Worm (Caenorhabditis elegans): ENCODE data around the gene F35D11.3.

F35D11.3 gene

ce11 chrII:4616443-4616842 lies 8.3 kb downstream of the F35D11.3 start, which contains the start of gene clec-136:
Gene clec-136 (minus strand): TSS chrII:4616543.
- TF ChIP-seq unc-39 (tag; optimal IDR thresholded peaks at IDR 0.05) = no peak
- no peak for TF ChIP-seq nhr-48 (tag; optimal IDR thresholded peaks at IDR 0.05)
- no peak for TF ChIP-seq nhr-10 (tag; optimal IDR thresholded peaks at IDR 0.05)
- TF ChIP-seq madf-9 (GFP tag; conservative IDR thresholded peaks at IDR 0.05) = no peak
- TF ChIP-seq lin-15B (tag; optimal IDR thresholded peaks at IDR 0.05) = no peak
- no peak for TF ChIP-seq nhr-28 (tag; optimal IDR thresholded peaks at IDR 0.05)
- no peak for TF ChIP-seq lim-7 (GFP tag; IDR thresholded peaks at IDR 0.05)
- TF ChIP-seq ceh-44 (GFP tag; IDR thresholded peaks at IDR 0.05) = no peak
- no peak for TF ChIP-seq snpc-4 (tag; optimal IDR thresholded peaks at IDR 0.05)
- no peak for TF ChIP-seq ceh-32 (tag; optimal IDR thresholded peaks at IDR 0.05; ENCODE audit: poor library complexity)
- no peak for TF ChIP-seq ces-1 (GFP tag; optimal IDR thresholded peaks at IDR 0.05)
- no peak for TF ChIP-seq pqm-1 (tag; optimal IDR thresholded peaks at IDR 0.05)
- TF ChIP-seq hlh-30 (tag; optimal IDR thresholded peaks at IDR 0.05; ENCODE audit: insufficient read depth) = no peak
- no peak for TF ChIP-seq nhr-237 (tag; optimal IDR thresholded peaks at IDR 0.05)
- no peak for TF ChIP-seq lin-1 (GFP tag; IDR thresholded peaks at IDR 0.05)
- no peak for TF ChIP-seq hmg-1.1 (GFP tag; IDR thresholded peaks at IDR 0.05)
- TF ChIP-seq zag-1 (tag; optimal IDR thresholded peaks at IDR 0.05) = no peak
- no peak for TF ChIP-seq ceh-20 (GFP tag; IDR thresholded peaks at IDR 0.05)
- no peak for TF ChIP-seq rbr-2 (tag; optimal IDR thresholded peaks at IDR 0.05)
- TF ChIP-seq dmd-9 (GFP tag; IDR thresholded peaks at IDR 0.05) = no peak

- TF ChIP-seq spr-1 (tag; optimal IDR thresholded peaks at IDR 0.05) = no peak
- TF ChIP-seq hlh-30 (tag; optimal IDR thresholded peaks at IDR 0.05; ENCODE audit: insufficient read depth) = no peak
- TF ChIP-seq daf-8 (GFP tag; IDR thresholded peaks at IDR 0.05) = no peak
- TF ChIP-seq egl-27 (tag; optimal IDR thresholded peaks at IDR 0.05) = no peak
- no peak for TF ChIP-seq ctbp-1 (GFP tag; IDR thresholded peaks at IDR 0.05)
- TF ChIP-seq ceh-28 (tag; optimal IDR thresholded peaks at IDR 0.05) = no peak
- TF ChIP-seq F44E2.7 (GFP tag; IDR thresholded peaks at IDR 0.05) = no peak
- no peak for TF ChIP-seq lir-3 (tag; optimal IDR thresholded peaks at IDR 0.05)
- no peak for TF ChIP-seq egl-43 (GFP tag; IDR thresholded peaks at IDR 0.05)
- TF ChIP-seq T26A8.4 (GFP tag; IDR thresholded peaks at IDR 0.05) = no peak
- TF ChIP-seq ama-1 (optimal IDR thresholded peaks at IDR 0.05) = no peak
- TF ChIP-seq vab-7 (GFP tag; IDR thresholded peaks at IDR 0.05) = no peak
- no peak for TF ChIP-seq arid-1 (GFP tag; conservative IDR thresholded peaks at IDR 0.05)
- no peak for TF ChIP-seq unc-39 (tag; optimal IDR thresholded peaks at IDR 0.05)
- TF ChIP-seq nhr-42 (GFP tag; IDR thresholded peaks at IDR 0.05) = no peak
- no peak for TF ChIP-seq hlh-11 (tag; optimal IDR thresholded peaks at IDR 0.05)
- TF ChIP-seq R02D3.7 (tag; optimal IDR thresholded peaks at IDR 0.05) = no peak
- TF ChIP-seq mxl-2 (GFP tag; conservative IDR thresholded peaks at IDR 0.05) = no peak
- TF ChIP-seq nhr-10 (tag; optimal IDR thresholded peaks at IDR 0.05) = no peak
Observed at ce11 chrII:4617990-4618389, 9.8 kb downstream of the F35D11.3 start, which contains the start of gene clec-137. Gene clec-137 (minus strand): TSS chrII:4618090.

- TF ChIP-seq lim-7 (GFP tag; IDR thresholded peaks at IDR 0.05) = no peak
- no peak for TF ChIP-seq ztf-11 (tag; optimal IDR thresholded peaks at IDR 0.05)
- TF ChIP-seq ceh-62 (tag; optimal IDR thresholded peaks at IDR 0.05) = no peak
- no peak for TF ChIP-seq lin-1 (GFP tag; IDR thresholded peaks at IDR 0.05)
- TF ChIP-seq ztf-7 (tag; optimal IDR thresholded peaks at IDR 0.05) = no peak
Observed at ce11 chrII:4619700-4620099, 11.5 kb downstream of the F35D11.3 start, which contains the start of gene clec-138. Gene clec-138 (minus strand): TSS chrII:4619800.

- no peak for TF ChIP-seq mdl-1 (tag; optimal IDR thresholded peaks at IDR 0.05)
- peak in 1 of 2 experiments; percentile 47 for TF ChIP-seq unc-62 (GFP tag; optimal IDR thresholded peaks at IDR 0.05 in 1 of 2)
- TF ChIP-seq unc-62 (tag; optimal IDR thresholded peaks at IDR 0.05) = no peak
Observed at ce11 chrII:4621650-4622049, 13.5 kb downstream of the F35D11.3 start, which contains the start of gene clec-139. Gene clec-139 (minus strand): TSS chrII:4621750.
